Fruit fly (Drosophila melanogaster) whole organism, embryonic: Measurements from ENCODE around the gene dsx-c73A.

Experiments
- CG1233 ChIP-seq: fragments of 200-800 bp; sonication (Bioruptor generic); optimal IDR thresholded peaks from 4 replicates; lab custom pipeline; 2018; ENCODE audit warnings: missing biosample characterization, mild to moderate bottlenecking, missing genetic modification characterization
- CG12391 ChIP-seq: fragments of 200-800 bp; sonication (Bioruptor generic); optimal IDR thresholded peaks from 3 replicates; lab custom pipeline; 2018; ENCODE audit warnings: missing biosample characterization, mild to moderate bottlenecking, missing genetic modification characterization, moderate library complexity
- CG12744 ChIP-seq: fragments of 200-800 bp; sonication (Bioruptor generic); optimal IDR thresholded peaks from 2 replicates; lab custom pipeline; 2016; ENCODE audit warnings: missing biosample characterization, missing genetic modification characterization
- CG13296 ChIP-seq: fragments of 200-800 bp; sonication (Bioruptor generic); optimal IDR thresholded peaks from 3 replicates; lab custom pipeline; 2018; ENCODE audit warnings: missing biosample characterization, mild to moderate bottlenecking, missing genetic modification characterization
- CG14014 ChIP-seq: fragments of 200-800 bp; sonication (Bioruptor generic); IDR thresholded peaks from 2 replicates; pipeline ENCODE4 v1.3.6; 2022; ENCODE audit warnings: missing biosample characterization, missing genetic modification characterization
- CG14710 ChIP-seq: fragments of 200-800 bp; sonication (Bioruptor generic); optimal IDR thresholded peaks from 3 replicates; lab custom pipeline; 2019; ENCODE audit warnings: missing biosample characterization, mild to moderate bottlenecking, missing genetic modification characterization, moderate library complexity
- CG1603 ChIP-seq: fragments of 200-800 bp; sonication (Bioruptor generic); optimal IDR thresholded peaks from 2 replicates; lab custom pipeline; 2019; ENCODE audit warnings: missing biosample characterization, mild to moderate bottlenecking, missing genetic modification characterization, moderate library complexity
- CG16779 ChIP-seq: fragments of 200-800 bp; sonication (Bioruptor generic); IDR thresholded peaks from 2 replicates; pipeline ENCODE4 v1.3.6; 2022; ENCODE audit warnings: missing biosample characterization, missing genetic modification characterization
- CG17328 ChIP-seq: fragments of 200-800 bp; sonication (Bioruptor generic); IDR thresholded peaks from 2 replicates; pipeline ENCODE4 v1.3.6; 2022; ENCODE audit warnings: missing biosample characterization, missing genetic modification characterization
- CG17612 ChIP-seq: fragments of 200-800 bp; sonication (Bioruptor generic); IDR thresholded peaks from 2 replicates; pipeline ENCODE4 v1.3.6; 2022; ENCODE audit warnings: missing biosample characterization, missing genetic modification characterization
- CG17912 ChIP-seq: fragments of 200-800 bp; sonication (Bioruptor generic); optimal IDR thresholded peaks from 2 replicates; lab custom pipeline; 2018; ENCODE audit warnings: missing biosample characterization, mild to moderate bottlenecking, missing genetic modification characterization
- CG18599 ChIP-seq: fragments of 200-800 bp; sonication (Bioruptor generic); optimal IDR thresholded peaks from 3 replicates; lab custom pipeline; 2017; ENCODE audit warnings: missing biosample characterization, missing genetic modification characterization, mild to moderate bottlenecking, moderate library complexity, missing genetic modification reagents
- CG2678 ChIP-seq: fragments of 200-800 bp; sonication (Bioruptor generic); optimal IDR thresholded peaks from 3 replicates; lab custom pipeline; 2019; ENCODE audit warnings: missing biosample characterization, mild to moderate bottlenecking, missing genetic modification characterization, moderate library complexity
- CG31441 ChIP-seq: fragments of 200-800 bp; sonication (Bioruptor generic); IDR thresholded peaks from 2 replicates; pipeline ENCODE4 v1.3.6; 2022; ENCODE audit warnings: missing biosample characterization, missing genetic modification characterization
- CG33557 ChIP-seq: fragments of 200-800 bp; sonication (Bioruptor generic); optimal IDR thresholded peaks from 2 replicates; lab custom pipeline; 2019; ENCODE audit warnings: missing biosample characterization, mild to moderate bottlenecking, missing genetic modification characterization, moderate library complexity
- CG3995 ChIP-seq: fragments of 200-800 bp; sonication (Bioruptor generic); optimal IDR thresholded peaks from 3 replicates; lab custom pipeline; 2016; ENCODE audit warnings: missing biosample characterization, missing genetic modification characterization
- CG43689 ChIP-seq: fragments of 200-800 bp; sonication (Bioruptor generic); IDR thresholded peaks from 2 replicates; pipeline ENCODE4 v1.3.6; 2022; ENCODE audit warnings: missing biosample characterization, missing genetic modification characterization
- CG4404 ChIP-seq: fragments of 200-800 bp; sonication (Bioruptor generic); IDR thresholded peaks from 2 replicates; pipeline ENCODE4 v1.3.6; 2022; ENCODE audit warnings: missing biosample characterization, missing genetic modification characterization
- CG6175 ChIP-seq: fragments of 200-800 bp; sonication (Bioruptor generic); IDR thresholded peaks from 3 replicates; pipeline ENCODE4 v1.3.6; 2022; ENCODE audit warnings: missing biosample characterization, missing genetic modification characterization
- CG6654 ChIP-seq: fragments of 200-800 bp; sonication (Bioruptor generic); optimal IDR thresholded peaks from 2 replicates; lab custom pipeline; 2017; ENCODE audit warnings: missing biosample characterization, mild to moderate bottlenecking, missing genetic modification characterization
- CG7271 ChIP-seq: fragments of 200-800 bp; sonication (Bioruptor generic); optimal IDR thresholded peaks from 2 replicates; lab custom pipeline; 2018; ENCODE audit warnings: missing biosample characterization, mild to moderate bottlenecking, missing genetic modification characterization, moderate library complexity
- CG8359 ChIP-seq: fragments of 200-800 bp; sonication (Bioruptor generic); optimal IDR thresholded peaks from 2 replicates; lab custom pipeline; 2017; ENCODE audit warnings: missing biosample characterization, mild to moderate bottlenecking, missing genetic modification characterization, borderline replicate concordance
- Dad ChIP-seq: fragments of 200-800 bp; sonication (Bioruptor generic); optimal IDR thresholded peaks from 3 replicates; lab custom pipeline; 2016; ENCODE audit warnings: missing biosample characterization, missing genetic modification characterization
- Doc2 ChIP-seq: fragments of 200-800 bp; sonication (Bioruptor generic); IDR thresholded peaks from 2 replicates; pipeline ENCODE4 v1.3.6; 2022; ENCODE audit warnings: missing biosample characterization, missing genetic modification characterization
- Elba2 ChIP-seq: fragments of 200-800 bp; sonication (Bioruptor generic); optimal IDR thresholded peaks from 3 replicates; lab custom pipeline; 2016; ENCODE audit warnings: missing biosample characterization, missing genetic modification characterization
- Fer2 ChIP-seq: fragments of 200-800 bp; sonication (Bioruptor generic); optimal IDR thresholded peaks from 2 replicates; lab custom pipeline; 2018; ENCODE audit warnings: missing biosample characterization, mild to moderate bottlenecking, missing genetic modification characterization, moderate library complexity
- Kr ChIP-seq: fragments of 200-800 bp; sonication (Bioruptor generic); optimal IDR thresholded peaks from 2 replicates; lab custom pipeline; 2017; ENCODE audit warnings: missing biosample characterization, mild to moderate bottlenecking, missing genetic modification characterization
- Lpt ChIP-seq: fragments of >200 bp; optimal IDR thresholded peaks from 2 replicates; lab custom pipeline; 2018; ENCODE audit warnings: missing biosample characterization, missing genetic modification characterization
- Sry-β ChIP-seq: fragments of 200-800 bp; sonication (Bioruptor generic); optimal IDR thresholded peaks from 2 replicates; lab custom pipeline; 2018; ENCODE audit warnings: missing biosample characterization, mild to moderate bottlenecking, missing genetic modification characterization, moderate library complexity
- bigmax ChIP-seq: fragments of 200-800 bp; sonication (Bioruptor generic); optimal IDR thresholded peaks from 2 replicates; lab custom pipeline; 2018; ENCODE audit warnings: missing biosample characterization, mild to moderate bottlenecking, missing genetic modification characterization
- chm ChIP-seq: fragments of 200-800 bp; sonication (Bioruptor generic); IDR thresholded peaks from 2 replicates; pipeline ENCODE4 v1.3.6; 2022; ENCODE audit warnings: missing biosample characterization, missing genetic modification characterization
- ci ChIP-seq: fragments of 200-800 bp; sonication (Bioruptor generic); IDR thresholded peaks from 3 replicates; pipeline ENCODE4 v1.3.6; 2022; ENCODE audit warnings: missing biosample characterization, missing genetic modification characterization
- ewg ChIP-seq: fragments of 200-800 bp; sonication (Bioruptor generic); optimal IDR thresholded peaks from 3 replicates; lab custom pipeline; 2017; ENCODE audit warnings: mild to moderate bottlenecking, missing biosample characterization, missing genetic modification reagents, missing genetic modification characterization
- gcm ChIP-seq: fragments of 200-800 bp; sonication (Bioruptor generic); optimal IDR thresholded peaks from 2 replicates; lab custom pipeline; 2019; ENCODE audit warnings: missing biosample characterization, mild to moderate bottlenecking, missing genetic modification characterization, moderate library complexity
- h ChIP-seq: fragments of >200 bp; optimal IDR thresholded peaks from 2 replicates; lab custom pipeline; 2017
- hth ChIP-seq: fragments of >200 bp; optimal IDR thresholded peaks from 2 replicates; lab custom pipeline; 2017; ENCODE audit warnings: inconsistent platforms
- inv ChIP-seq: fragments of 200-800 bp; sonication (Bioruptor generic); IDR thresholded peaks from 2 replicates; pipeline ENCODE4 v1.3.6; 2022; ENCODE audit warnings: missing biosample characterization, missing genetic modification characterization; ENCODE audit not compliant: partially characterized antibody
- kni ChIP-seq: fragments of 200-800 bp; sonication (Bioruptor generic); optimal IDR thresholded peaks from 3 replicates; lab custom pipeline; 2017; ENCODE audit warnings: mild to moderate bottlenecking, missing biosample characterization, missing genetic modification reagents, missing genetic modification characterization
- lab ChIP-seq: fragments of 200-800 bp; sonication (Bioruptor generic); optimal IDR thresholded peaks from 3 replicates; lab custom pipeline; 2017; ENCODE audit warnings: missing biosample characterization, missing genetic modification characterization, mild to moderate bottlenecking, moderate library complexity, missing genetic modification reagents
- lola ChIP-seq, 3 experiments: fragments of >200 bp in 2 of 3; fragments of 200-800 bp in 1 of 3; sonication (Bioruptor generic) in 1 of 3; optimal IDR thresholded peaks; 2 replicates each; lab custom pipeline; 2017 to 2019; ENCODE audit warnings: missing biosample characterization in 3 of 3, missing genetic modification characterization in 3 of 3, mild to moderate bottlenecking in 1 of 3, moderate library complexity in 1 of 3
- otp ChIP-seq: fragments of 200-800 bp; sonication (Bioruptor generic); IDR thresholded peaks from 3 replicates; pipeline ENCODE4, ENCODE4 v1.3.6; 2022; ENCODE audit warnings: missing biosample characterization, missing genetic modification characterization
- peb ChIP-seq: fragments of 200-800 bp; sonication (Bioruptor generic); IDR thresholded peaks from 2 replicates; pipeline ENCODE4 v1.3.6; 2022; ENCODE audit warnings: missing biosample characterization, missing genetic modification characterization
- pros ChIP-seq: fragments of 200-800 bp; sonication (Bioruptor generic); optimal IDR thresholded peaks from 3 replicates; lab custom pipeline; 2019; ENCODE audit warnings: missing biosample characterization, mild to moderate bottlenecking, missing genetic modification characterization, moderate library complexity
- sob ChIP-seq: fragments of 200-800 bp; sonication (Bioruptor generic); IDR thresholded peaks from 2 replicates; pipeline ENCODE4 v1.3.6; 2022; ENCODE audit warnings: missing biosample characterization, missing genetic modification characterization
- sug ChIP-seq: fragments of 200-800 bp; optimal IDR thresholded peaks from 2 replicates; lab custom pipeline; 2019; ENCODE audit warnings: missing biosample characterization, mild to moderate bottlenecking, missing genetic modification characterization, moderate library complexity
- trem ChIP-seq: fragments of 200-800 bp; optimal IDR thresholded peaks from 3 replicates; lab custom pipeline; 2019; ENCODE audit warnings: missing biosample characterization, mild to moderate bottlenecking, missing genetic modification characterization, moderate library complexity
- wek ChIP-seq: fragments of 200-800 bp; sonication (Bioruptor generic); optimal IDR thresholded peaks from 3 replicates; lab custom pipeline; 2018; ENCODE audit warnings: missing biosample characterization, mild to moderate bottlenecking, missing genetic modification characterization, moderate library complexity
- zf30C ChIP-seq: fragments of 200-800 bp; sonication (Bioruptor generic); optimal IDR thresholded peaks from 3 replicates; lab custom pipeline; 2018; ENCODE audit warnings: missing biosample characterization, mild to moderate bottlenecking, missing genetic modification characterization
- zfh2 ChIP-seq: fragments of 200-800 bp; sonication (Bioruptor generic); optimal IDR thresholded peaks from 2 replicates; lab custom pipeline; 2016; ENCODE audit warnings: missing biosample characterization, missing genetic modification characterization

The dsx-c73A gene

dm6 chr3L:16410234-16411119, 41.3 kb downstream of the dsx-c73A start (continued):
- TF ChIP-seq peb (GFP tag; lab: Robert Waterston, UW) (no peak), Elba2 (no peak), CG8359 (GFP tag; lab: Kevin White, UChicago) (no peak), CG33557 (GFP tag; lab: Kevin White, UChicago) (no peak), sob (no peak), CG14014 (GFP tag; lab: Robert Waterston, UW) (no peak), chm (GFP tag; lab: Robert Waterston, UW) (peak; percentile 10; the same call in 1 of the 2 replicates), Fer2 (tag; lab: Kevin White, UChicago) (no peak), lola (GFP tag; optimal IDR thresholded peaks at IDR 0.05; lab: Kevin White, UChicago) (no peak), CG16779 (GFP tag; lab: Robert Waterston, UW) (0 out of 2 replicates have a peak, but pooled peaks have one; percentile 69), CG6654 (GFP tag; lab: Kevin White, UChicago) (no peak), otp (GFP tag; lab: Robert Waterston, UW) (no peak), Sry-β (GFP tag; lab: Kevin White, UChicago) (no peak), zfh2 (GFP tag; lab: Kevin White, UChicago) (no peak), CG43689 (GFP tag; lab: Robert Waterston, UW) (no peak), bigmax (GFP tag; lab: Kevin White, UChicago) (no peak), trem (tag; lab: Kevin White, UChicago) (no peak), CG4404 (GFP tag; lab: Robert Waterston, UW) (no peak), CG17612 (GFP tag; lab: Robert Waterston, UW) (no peak), CG13296 (no peak), zf30C (GFP tag; lab: Kevin White, UChicago) (peak; percentile 76), CG1603 (tag; lab: Kevin White, UChicago) (no peak), CG6175 (GFP tag; lab: Robert Waterston, UW) (no peak), ci (GFP tag; lab: Robert Waterston, UW) (0 out of 3 replicates have a peak, but pooled peaks have one; percentile 5), CG12744 (GFP tag; lab: Kevin White, UChicago) (no peak), CG18599 (GFP tag; lab: Kevin White, UChicago) (no peak), Lpt (GFP tag; lab: Kevin White, UChicago) (no peak), CG7271 (tag; lab: Kevin White, UChicago) (no peak), pros (GFP tag; lab: Kevin White, UChicago) (no peak), inv (no peak), lab (GFP tag; lab: Kevin White, UChicago) (no peak), CG31441 (no peak), sug (tag; lab: Kevin White, UChicago) (no peak), ewg (GFP tag; lab: Kevin White, UChicago) (peak; percentile 94), CG1233 (GFP tag; lab: Kevin White, UChicago) (no peak), gcm (GFP tag; lab: Kevin White, UChicago) (no peak), CG12391 (tag; lab: Kevin White, UChicago) (no peak), CG17328 (GFP tag; lab: Robert Waterston, UW) (no peak), kni (GFP tag; lab: Kevin White, UChicago) (peak; percentile 53), CG3995 (GFP tag; lab: Kevin White, UChicago) (no peak), CG17912 (GFP tag; lab: Kevin White, UChicago) (no peak), h (lab: Kevin White, UChicago) (no peak), hth (no peak), CG2678 (no peak), Doc2 (GFP tag; lab: Robert Waterston, UW) (no peak), wek (GFP tag; lab: Kevin White, UChicago) (no peak), Kr (peak; percentile 89), CG14710 (tag; lab: Kevin White, UChicago) (no peak), Dad (no peak)
